Worm (Caenorhabditis elegans): Measurements from ENCODE around the gene sdz-1.
A peak's percentile ranks its signal among the peaks of the same experiment; 100 is the strongest.

The sdz-1 gene

ce11 chrIII:8744765-8745164, 44.6 kb upstream of the sdz-1 start:
- TF ChIP-seq lin-14 (GFP tag; optimal IDR thresholded peaks at IDR 0.05) (peak; percentile 1), fos-1 (tag; optimal IDR thresholded peaks at IDR 0.05) (no peak)

- TF ChIP-seq lin-14 (GFP tag; optimal IDR thresholded peaks at IDR 0.05) (peak; percentile 16), unc-62 (GFP tag; optimal IDR thresholded peaks at IDR 0.05) (no peak), xbp-1 (tag; optimal IDR thresholded peaks at IDR 0.05) (no peak), irx-1 (tag; optimal IDR thresholded peaks at IDR 0.05) (no peak)
Measured at ce11 chrIII:8743796-8744404, 43.8 kb upstream of the sdz-1 start, which contains the start of gene ZK370.6. Gene ZK370.6 (minus strand): TSS chrIII:8743846.

- TF ChIP-seq ceh-63 (GFP tag; optimal IDR thresholded peaks at IDR 0.05) (no peak), fkh-10 (GFP tag; optimal IDR thresholded peaks at IDR 0.05) (peak; percentile 70), hpl-2 (GFP tag; optimal IDR thresholded peaks at IDR 0.05) (no peak), nhr-77 (tag; optimal IDR thresholded peaks at IDR 0.05) (no peak), elt-2 (tag; optimal IDR thresholded peaks at IDR 0.05) (no peak), skn-1 (tag; optimal IDR thresholded peaks at IDR 0.05) (no peak), zag-1 (tag; optimal IDR thresholded peaks at IDR 0.05) (no peak), efl-1 (optimal IDR thresholded peaks at IDR 0.05) (no peak), efl-1 (GFP tag; optimal IDR thresholded peaks at IDR 0.05 in 1 of 2) (peak in 1 of 2 experiments; percentile 72)
Measured at ce11 chrIII:8742584-8742983, 42.4 kb upstream of the sdz-1 start.

- no peak for TF ChIP-seq sptf-1 (tag; optimal IDR thresholded peaks at IDR 0.05)
- no peak for TF ChIP-seq ceh-8 (GFP tag; optimal IDR thresholded peaks at IDR 0.05)
- no peak for TF ChIP-seq efl-1 (optimal IDR thresholded peaks at IDR 0.05)
- TF ChIP-seq efl-1 (GFP tag; optimal IDR thresholded peaks at IDR 0.05 in 1 of 2) = peak in 1 of 2 experiments; percentile 91
Measured at ce11 chrIII:8741955-8742354, 41.8 kb upstream of the sdz-1 start.

ce11 chrIII:8741276-8741860, 41.2 kb upstream of the sdz-1 start, which contains the start of gene pdhk-2:
Gene pdhk-2 (minus strand): TSS chrIII:8741412.
- TF ChIP-seq sox-4 (tag; optimal IDR thresholded peaks at IDR 0.05) (peak; percentile 81), unc-30 (tag; optimal IDR thresholded peaks at IDR 0.05) (no peak), Y116A8C.19 (tag; optimal IDR thresholded peaks at IDR 0.05; ENCODE audit: borderline replicate concordance) (no peak), nhr-90 (tag; optimal IDR thresholded peaks at IDR 0.05; ENCODE audit: poor library complexity) (peak; percentile 97), ama-1 (optimal IDR thresholded peaks at IDR 0.05) (peak; percentile 74), ztf-4 (tag; optimal IDR thresholded peaks at IDR 0.05) (peak; percentile 88), egl-27 (tag; optimal IDR thresholded peaks at IDR 0.05) (no peak), nhr-20 (tag; optimal IDR thresholded peaks at IDR 0.05) (peak; percentile 96), nhr-84 (tag; optimal IDR thresholded peaks at IDR 0.05) (no peak), tbx-2 (tag; optimal IDR thresholded peaks at IDR 0.05) (peak; percentile 97), nhr-76 (tag; optimal IDR thresholded peaks at IDR 0.05) (no peak), ceh-82 (tag; optimal IDR thresholded peaks at IDR 0.05) (peak; percentile 93 to 97 (median 94)), unc-86 (tag; optimal IDR thresholded peaks at IDR 0.05) (peak; percentile 94), mep-1 (tag; optimal IDR thresholded peaks at IDR 0.05) (peak; percentile 98), ces-1 (GFP tag; optimal IDR thresholded peaks at IDR 0.05) (no peak), lin-35 (GFP tag; optimal IDR thresholded peaks at IDR 0.05) (peak; percentile 99 to 100), ets-5 (GFP tag; IDR thresholded peaks at IDR 0.05) (no peak), unc-98 (GFP tag; IDR thresholded peaks at IDR 0.05) (peak; percentile 47; the same call in 1 of the 2 replicates), fos-1 (tag; optimal IDR thresholded peaks at IDR 0.05) (peak; percentile 86), alr-1 (tag; optimal IDR thresholded peaks at IDR 0.05; ENCODE audit: borderline replicate concordance) (no peak), jun-1 (tag; optimal IDR thresholded peaks at IDR 0.05) (peak; percentile 87), tlp-1 (tag; optimal IDR thresholded peaks at IDR 0.05) (no peak), mdl-1 (tag; optimal IDR thresholded peaks at IDR 0.05) (peak in 1 of 2 experiments; percentile 85), mab-9 (GFP tag; IDR thresholded peaks at IDR 0.05) (peak; percentile 68), nhr-85 (tag) (peak; percentile 98), nhr-77 (tag; optimal IDR thresholded peaks at IDR 0.05) (peak; percentile 85), sptf-1 (tag; optimal IDR thresholded peaks at IDR 0.05) (no peak), ceh-8 (GFP tag; optimal IDR thresholded peaks at IDR 0.05) (peak; percentile 89), fkh-4 (tag; optimal IDR thresholded peaks at IDR 0.05; ENCODE audit: borderline replicate concordance) (peak; percentile 72), fkh-10 (GFP tag; optimal IDR thresholded peaks at IDR 0.05) (peak; percentile 93), fkh-8 (tag; optimal IDR thresholded peaks at IDR 0.05) (peak; percentile 91), snpc-4 (tag; optimal IDR thresholded peaks at IDR 0.05) (peak; percentile 84), xbp-1 (tag; optimal IDR thresholded peaks at IDR 0.05) (peak; percentile 93), nhr-11 (tag; optimal IDR thresholded peaks at IDR 0.05) (peak; percentile 89)
